Worm (Caenorhabditis elegans): ENCODE measurements around the gene egl-1.

Gene egl-1

ce11 chrV:14463087-14463486, 30.9 kb upstream of the egl-1 start, which contains the start of gene F08H9.3:
F08H9.3 (minus strand) TSS chrV:14463338.
- TF ChIP-seq elt-2 (tag; optimal IDR thresholded peaks at IDR 0.05): peak; percentile 69
- TF ChIP-seq snpc-4 (tag; optimal IDR thresholded peaks at IDR 0.05): peak; percentile 87
- TF ChIP-seq ama-1 (optimal IDR thresholded peaks at IDR 0.05): peak; percentile 3
- peak; percentile 69 for TF ChIP-seq pqm-1 (tag; optimal IDR thresholded peaks at IDR 0.05)

ce11 chrV:14462653-14463052, 30.5 kb upstream of the egl-1 start:
- TF ChIP-seq pha-4 (tag; optimal IDR thresholded peaks at IDR 0.05): peak; percentile 64
- no peak for TF ChIP-seq nhr-77 (tag; optimal IDR thresholded peaks at IDR 0.05)

DNA sequence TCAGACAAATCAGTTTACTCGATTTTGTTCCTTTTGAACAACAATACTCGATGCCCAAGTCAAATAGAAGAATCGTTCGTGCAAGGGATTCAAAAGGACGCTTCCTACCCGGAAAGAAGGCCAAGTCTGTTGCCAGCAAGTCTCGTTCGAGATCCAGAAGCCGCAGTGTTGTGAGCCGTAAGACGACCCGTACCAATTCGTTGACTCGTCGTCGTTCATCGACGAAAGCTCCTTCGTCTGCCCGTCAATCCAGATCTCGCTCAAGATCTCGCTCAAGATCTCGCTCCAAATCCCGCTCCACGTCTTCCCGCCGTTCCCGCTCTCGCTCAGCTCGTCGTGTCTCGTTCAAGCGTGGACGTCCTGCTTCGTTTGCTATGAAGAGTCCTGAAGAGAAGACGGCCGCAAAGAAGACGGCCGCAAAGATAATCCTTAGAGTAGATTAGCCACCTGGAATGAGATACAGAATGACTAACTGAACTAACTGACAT, 28.5 kb upstream of the egl-1 start, which contains the start of gene F08H9.2:
TSS of gene F08H9.2 (plus strand) at position 51 of the 488 bp plus-strand sequence.
- no peak for TF ChIP-seq ceh-16 (tag; optimal IDR thresholded peaks at IDR 0.05)
- no peak for TF ChIP-seq lsy-12 (tag; optimal IDR thresholded peaks at IDR 0.05)
- no peak for TF ChIP-seq fos-1 (tag; optimal IDR thresholded peaks at IDR 0.05)
- TF ChIP-seq lin-39 (tag; optimal IDR thresholded peaks at IDR 0.05): no peak
- TF ChIP-seq hmg-11 (tag; optimal IDR thresholded peaks at IDR 0.05): no peak
- no peak for TF ChIP-seq daf-12 (tag; optimal IDR thresholded peaks at IDR 0.05)
- TF ChIP-seq mml-1 (tag; optimal IDR thresholded peaks at IDR 0.05): no peak

DNA sequence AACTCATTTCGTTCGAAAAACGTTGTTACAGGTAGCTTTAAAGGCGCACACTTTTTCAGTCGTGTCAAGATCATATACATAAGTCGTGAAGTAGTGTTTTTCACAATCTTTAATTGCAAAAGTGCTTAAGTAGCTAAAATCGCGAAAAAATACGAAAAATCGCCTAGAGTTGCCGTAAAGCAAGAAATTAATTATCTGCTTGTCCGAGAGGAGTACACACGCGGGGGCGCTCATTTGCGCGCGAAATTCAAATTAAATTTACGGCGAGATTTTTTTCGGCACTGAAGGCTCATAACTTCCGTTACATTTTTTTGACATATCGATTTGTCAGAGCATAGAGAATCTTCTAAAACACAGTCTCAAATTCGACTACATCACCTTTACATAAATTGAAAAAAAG, 28.0 kb upstream of the egl-1 start:
- TF ChIP-seq skn-1 (tag; optimal IDR thresholded peaks at IDR 0.05) (no peak), nhr-43 (tag; optimal IDR thresholded peaks at IDR 0.05; ENCODE audit: poor library complexity, severe bottlenecking) (no peak), egl-5 (tag; optimal IDR thresholded peaks at IDR 0.05) (no peak), nhr-12 (tag; optimal IDR thresholded peaks at IDR 0.05) (no peak)

- TF ChIP-seq mml-1 (tag; optimal IDR thresholded peaks at IDR 0.05): no peak
These were observed 24.9 kb upstream of the egl-1 start, which contains the start of gene coh-3 for ce11 chrV:14457070-14457469. coh-3 (plus strand) TSS chrV:14457422.

ce11 chrV:14456626-14457025, 24.5 kb upstream of the egl-1 start, which contains the start of gene bmk-1:
bmk-1 (minus strand) TSS chrV:14456984.
- TF ChIP-seq unc-39 (tag; optimal IDR thresholded peaks at IDR 0.05) (no peak), lin-15B (tag; optimal IDR thresholded peaks at IDR 0.05) (no peak), hmg-11 (tag; optimal IDR thresholded peaks at IDR 0.05) (no peak), ceh-9 (tag; optimal IDR thresholded peaks at IDR 0.05) (no peak), nfya-1 (tag; optimal IDR thresholded peaks at IDR 0.05; ENCODE audit: insufficient read depth) (no peak), nhr-76 (tag; optimal IDR thresholded peaks at IDR 0.05) (no peak), skn-1 (tag; optimal IDR thresholded peaks at IDR 0.05) (no peak), eor-1 (tag; optimal IDR thresholded peaks at IDR 0.05) (no peak), ztf-11 (tag; optimal IDR thresholded peaks at IDR 0.05) (no peak)

ce11 chrV:14449397-14449796, 17.2 kb upstream of the egl-1 start, which contains the start of gene F23B12.7:
F23B12.7 (plus strand) TSS chrV:14449697.
- TF ChIP-seq nhr-12 (tag; optimal IDR thresholded peaks at IDR 0.05) (no peak), jun-1 (tag; optimal IDR thresholded peaks at IDR 0.05) (no peak), sea-2 (GFP tag; optimal IDR thresholded peaks at IDR 0.05) (no peak)

DNA sequence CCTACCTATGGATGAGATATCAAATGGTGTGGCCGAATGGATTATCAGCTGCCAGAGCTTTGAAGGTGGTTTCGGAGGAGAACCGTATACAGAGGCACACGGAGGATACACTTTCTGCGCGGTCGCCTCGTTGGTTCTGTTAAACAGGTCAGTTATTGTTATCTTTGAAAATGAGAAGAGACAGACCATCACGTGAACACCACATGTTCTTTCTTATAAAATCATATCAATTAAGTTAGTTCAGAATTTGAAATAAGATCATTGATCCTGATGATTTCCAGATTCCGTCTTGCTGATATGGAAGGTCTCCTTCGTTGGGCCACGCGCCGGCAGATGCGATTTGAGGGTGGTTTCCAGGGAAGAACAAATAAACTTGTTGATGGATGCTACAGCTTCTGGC, 16.5 kb upstream of the egl-1 start:
- no peak for TF ChIP-seq snpc-4 (tag; optimal IDR thresholded peaks at IDR 0.05)
- no peak for TF ChIP-seq fkh-10 (GFP tag; optimal IDR thresholded peaks at IDR 0.05)
- no peak for TF ChIP-seq elt-3 (tag; optimal IDR thresholded peaks at IDR 0.05)
- no peak for TF ChIP-seq ceh-9 (tag; optimal IDR thresholded peaks at IDR 0.05)
- no peak for TF ChIP-seq elt-1 (tag; optimal IDR thresholded peaks at IDR 0.05)
- TF ChIP-seq eor-1 (tag; optimal IDR thresholded peaks at IDR 0.05): no peak
- no peak for TF ChIP-seq nhr-28 (tag; optimal IDR thresholded peaks at IDR 0.05)
- TF ChIP-seq mdl-1 (tag; optimal IDR thresholded peaks at IDR 0.05): no peak
- TF ChIP-seq daf-12 (tag; optimal IDR thresholded peaks at IDR 0.05): no peak
- TF ChIP-seq hmg-11 (tag; optimal IDR thresholded peaks at IDR 0.05): no peak
- TF ChIP-seq nhr-67 (tag; optimal IDR thresholded peaks at IDR 0.05): no peak
- TF ChIP-seq nhr-12 (tag; optimal IDR thresholded peaks at IDR 0.05): no peak
- no peak for TF ChIP-seq nhr-43 (tag; optimal IDR thresholded peaks at IDR 0.05; ENCODE audit: poor library complexity, severe bottlenecking)
